Fruit fly (Drosophila melanogaster) whole organism, embryonic: Measurements from ENCODE around the gene Gyc88E.

Experiments used
- CG11085 ChIP-seq: fragments of 200-800 bp; sonication (Bioruptor generic); IDR thresholded peaks from 2 replicates; pipeline ENCODE4 v1.3.6; 2022; ENCODE audit warnings: missing biosample characterization, missing genetic modification characterization
- CG12299 ChIP-seq: fragments of 200-800 bp; sonication (Bioruptor generic); optimal IDR thresholded peaks from 2 replicates; lab custom pipeline; 2018; ENCODE audit warnings: missing biosample characterization, mild to moderate bottlenecking, missing genetic modification characterization
- CG13296 ChIP-seq: fragments of 200-800 bp; sonication (Bioruptor generic); optimal IDR thresholded peaks from 3 replicates; lab custom pipeline; 2018; ENCODE audit warnings: missing biosample characterization, mild to moderate bottlenecking, missing genetic modification characterization
- CG14441 ChIP-seq: fragments of 200-800 bp; sonication (Bioruptor generic); IDR thresholded peaks from 2 replicates; pipeline ENCODE4 v1.3.6; 2022; ENCODE audit warnings: missing biosample characterization, missing genetic modification characterization
- CG15514 ChIP-seq: fragments of 200-800 bp; sonication (Bioruptor generic); optimal IDR thresholded peaks from 3 replicates; lab custom pipeline; 2017; ENCODE audit warnings: missing biosample characterization, missing genetic modification characterization, mild to moderate bottlenecking, moderate library complexity, missing genetic modification reagents
- CG1602 ChIP-seq: fragments of 200-800 bp; sonication (Bioruptor generic); optimal IDR thresholded peaks from 3 replicates; lab custom pipeline; 2016; ENCODE audit warnings: missing biosample characterization, missing genetic modification characterization
- CG3847 ChIP-seq: fragments of 200-800 bp; sonication (Bioruptor generic); IDR thresholded peaks from 2 replicates; pipeline ENCODE4 v1.3.6; 2022; ENCODE audit warnings: missing biosample characterization, missing genetic modification characterization
- CG6854 ChIP-seq: fragments of 200-800 bp; sonication (Bioruptor generic); optimal IDR thresholded peaks from 3 replicates; lab custom pipeline; 2017; ENCODE audit warnings: missing biosample characterization, mild to moderate bottlenecking, missing genetic modification characterization
- CG7556 ChIP-seq: fragments of 200-800 bp; sonication (Bioruptor generic); optimal IDR thresholded peaks from 2 replicates; lab custom pipeline; 2017; ENCODE audit warnings: missing biosample characterization, mild to moderate bottlenecking, missing genetic modification characterization
- CG7963 ChIP-seq: fragments of 200-800 bp; sonication (Bioruptor generic); IDR thresholded peaks from 3 replicates; pipeline ENCODE4 v1.3.6; 2022; ENCODE audit warnings: missing biosample characterization, missing genetic modification characterization; ENCODE audit not compliant: partially characterized antibody
- GATAe ChIP-seq: fragments of 200-800 bp; sonication (Bioruptor generic); conservative IDR thresholded peaks from 2 replicates; pipeline ENCODE4 v1.3.6; 2022; ENCODE audit warnings: missing biosample characterization, missing genetic modification characterization
- Neu2 ChIP-seq: fragments of 200-800 bp; sonication (Bioruptor generic); optimal IDR thresholded peaks from 3 replicates; lab custom pipeline; 2016; ENCODE audit warnings: missing biosample characterization, missing genetic modification characterization, borderline replicate concordance
- TFAM ChIP-seq: fragments of 200-800 bp; sonication (Bioruptor generic); optimal IDR thresholded peaks from 2 replicates; lab custom pipeline; 2017; ENCODE audit warnings: missing biosample characterization, missing genetic modification characterization, inconsistent platforms
- btn ChIP-seq: fragments of 200-800 bp; sonication (Bioruptor generic); optimal IDR thresholded peaks from 2 replicates; lab custom pipeline; 2016; ENCODE audit warnings: missing biosample characterization, missing genetic modification characterization
- cad ChIP-seq: fragments of >200 bp; optimal IDR thresholded peaks from 2 replicates; lab custom pipeline; 2017; ENCODE audit warnings: missing biosample characterization, missing genetic modification characterization
- dmrt11E ChIP-seq: fragments of 200-800 bp; sonication (Bioruptor generic); optimal IDR thresholded peaks from 3 replicates; lab custom pipeline; 2018; ENCODE audit warnings: missing biosample characterization, mild to moderate bottlenecking, missing genetic modification characterization, moderate library complexity
- gro ChIP-seq: fragments of 200-800 bp; sonication (Bioruptor generic); optimal IDR thresholded peaks from 2 replicates; lab custom pipeline; 2016; ENCODE audit warnings: missing biosample characterization, missing genetic modification characterization
- mirr ChIP-seq: fragments of 200-800 bp; sonication (Bioruptor generic); optimal IDR thresholded peaks from 3 replicates; lab custom pipeline; 2018; ENCODE audit warnings: missing biosample characterization, mild to moderate bottlenecking, missing genetic modification characterization
- pzg ChIP-seq: fragments of 200-800 bp; sonication (Bioruptor generic); optimal IDR thresholded peaks from 3 replicates; lab custom pipeline; 2018; ENCODE audit warnings: missing biosample characterization, mild to moderate bottlenecking, missing genetic modification characterization, moderate library complexity
- wdn ChIP-seq: fragments of 200-800 bp; sonication (Bioruptor generic); IDR thresholded peaks from 2 replicates; pipeline ENCODE4 v1.3.6; 2022; ENCODE audit warnings: missing biosample characterization, missing genetic modification characterization

Gyc88E gene

DNA sequence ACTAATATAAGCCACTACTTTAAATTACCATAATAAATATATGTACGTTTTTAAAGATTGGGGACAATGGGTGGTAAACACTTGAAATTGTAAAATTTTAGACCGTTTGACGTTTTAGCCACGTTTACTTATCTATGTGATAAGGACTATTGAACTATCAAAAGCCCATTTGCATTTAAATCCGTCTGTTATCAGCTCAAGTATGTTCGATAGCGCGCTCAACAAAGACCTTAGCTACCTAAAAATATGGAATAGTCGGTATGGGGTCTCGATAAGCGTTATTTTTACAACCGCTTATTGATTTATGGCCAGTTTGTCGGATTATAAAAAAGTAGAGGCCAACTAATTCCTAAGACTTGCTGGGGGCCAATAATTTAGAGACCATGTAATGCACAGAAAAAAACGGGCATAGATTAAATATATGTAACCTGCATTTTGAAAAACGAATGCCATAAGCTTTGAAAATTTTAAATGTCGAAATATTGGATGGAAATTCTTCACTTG lies 81.5 kb downstream of the Gyc88E start (continued):
- TF ChIP-seq CG1602 (GFP tag; lab: Kevin White, UChicago) (no peak), Neu2 (GFP tag; lab: Kevin White, UChicago) (no peak), CG3847 (GFP tag; lab: Robert Waterston, UW) (no peak), CG14441 (GFP tag; lab: Robert Waterston, UW) (no peak), CG11085 (GFP tag; lab: Robert Waterston, UW) (no peak), wdn (no peak), CG13296 (GFP tag; lab: Kevin White, UChicago) (peak; percentile 53), CG7963 (no peak), CG7556 (GFP tag; lab: Kevin White, UChicago) (no peak), mirr (peak; percentile 81), TFAM (no peak), CG12299 (tag; lab: Kevin White, UChicago) (no peak), pzg (GFP tag; lab: Kevin White, UChicago) (no peak), btn (GFP tag; lab: Kevin White, UChicago) (no peak), dmrt11E (tag; lab: Kevin White, UChicago) (no peak), gro (GFP tag; lab: Kevin White, UChicago) (peak; percentile 7), cad (GFP tag; lab: Kevin White, UChicago) (no peak), CG15514 (GFP tag; lab: Kevin White, UChicago) (peak; percentile 3), CG6854 (GFP tag; lab: Kevin White, UChicago) (peak; percentile 20), GATAe (GFP tag; lab: Robert Waterston, UW) (peak; percentile 32)
